Fruit fly (Drosophila melanogaster) Kc167 (cell line): ENCODE data around the gene sip3.

Experiments used
- h ChIP-seq: fragments of >200 bp; optimal IDR thresholded peaks from 3 replicates; lab custom pipeline; 2018; ENCODE audit warnings: missing external identifiers
- psq ChIP-seq: fragments of >200 bp; optimal IDR thresholded peaks from 2 replicates; lab custom pipeline; 2017; ENCODE audit warnings: missing external identifiers
- ttk ChIP-seq: sonication (Bioruptor generic); optimal IDR thresholded peaks from 2 replicates; lab custom pipeline; 2017; ENCODE audit warnings: missing external identifiers

DNA sequence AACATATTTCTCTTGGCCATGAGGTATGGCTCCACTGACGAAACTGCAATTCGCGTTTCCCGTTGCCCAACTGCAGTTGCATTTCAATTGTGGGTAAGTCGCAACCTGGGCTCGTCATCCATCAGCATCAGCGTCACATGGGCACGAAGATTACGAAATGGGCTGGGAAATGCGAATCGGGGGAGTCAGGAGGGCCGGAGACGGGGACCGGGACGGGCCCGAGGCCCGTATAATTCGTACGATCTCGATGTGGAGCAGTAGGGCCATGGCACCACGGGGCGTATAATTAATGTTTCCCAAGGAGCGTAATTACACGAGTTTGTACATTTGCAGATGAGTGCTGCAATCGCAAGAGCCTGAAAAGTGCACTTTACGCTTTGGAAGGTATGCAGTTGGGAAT lies 6.9 kb upstream of the sip3 start:
- TF ChIP-seq psq (no peak), ttk (lab: Kevin White, UChicago) (no peak), h (lab: Kevin White, UChicago) (no peak)
